Worm (Caenorhabditis elegans) whole organism, L4/young adult: ENCODE data around the gene hpo-28.
A peak's percentile ranks its signal among the peaks of the same experiment; 100 is the strongest.

ENCODE experiments used
- W03F9.2 ChIP-seq: fragments of 150-350 bp; optimal IDR thresholded peaks from 2 replicates; lab custom pipeline; 2014; ENCODE audit warnings: missing biosample characterization, missing genetic modification characterization
- dao-5 ChIP-seq: sonication (generic microtip); optimal IDR thresholded peaks from 2 replicates; lab custom pipeline; 2016; ENCODE audit warnings: missing genotype, missing genetic modification characterization, moderate library complexity, missing compliant biosample characterization
- him-1 ChIP-seq: sonication (generic microtip); optimal IDR thresholded peaks from 2 replicates; lab custom pipeline; 2016; ENCODE audit warnings: missing genotype, missing genetic modification reagents, missing genetic modification characterization, missing compliant biosample characterization

Gene hpo-28

DNA sequence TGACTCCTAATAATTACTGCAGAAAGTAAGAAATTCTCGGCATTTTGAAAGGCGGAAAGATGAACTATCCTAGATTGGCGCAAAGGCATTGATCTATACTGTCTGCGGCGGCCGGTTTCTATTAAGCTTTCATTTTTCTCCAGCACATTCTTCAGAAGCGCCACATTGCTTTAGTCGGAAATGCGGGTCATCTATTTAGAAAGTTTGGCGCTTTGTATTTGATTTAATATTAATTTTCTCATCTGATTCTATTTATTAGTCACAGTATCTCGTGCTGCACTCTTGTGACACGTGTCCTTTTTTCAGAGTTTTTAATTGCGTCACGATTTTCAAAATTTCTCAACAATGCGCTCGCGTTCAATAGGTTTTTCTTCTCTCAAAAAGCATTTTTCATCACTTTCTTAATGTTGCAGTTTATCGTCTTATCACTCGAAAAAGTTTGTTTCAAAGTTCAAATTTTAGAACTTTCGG is 5.9 kb upstream of the hpo-28 start:
- TF ChIP-seq him-1 (tag; lab: Kevin White, UChicago) (no peak), dao-5 (no peak), W03F9.2 (tag; lab: Kevin White, UChicago) (no peak)

DNA sequence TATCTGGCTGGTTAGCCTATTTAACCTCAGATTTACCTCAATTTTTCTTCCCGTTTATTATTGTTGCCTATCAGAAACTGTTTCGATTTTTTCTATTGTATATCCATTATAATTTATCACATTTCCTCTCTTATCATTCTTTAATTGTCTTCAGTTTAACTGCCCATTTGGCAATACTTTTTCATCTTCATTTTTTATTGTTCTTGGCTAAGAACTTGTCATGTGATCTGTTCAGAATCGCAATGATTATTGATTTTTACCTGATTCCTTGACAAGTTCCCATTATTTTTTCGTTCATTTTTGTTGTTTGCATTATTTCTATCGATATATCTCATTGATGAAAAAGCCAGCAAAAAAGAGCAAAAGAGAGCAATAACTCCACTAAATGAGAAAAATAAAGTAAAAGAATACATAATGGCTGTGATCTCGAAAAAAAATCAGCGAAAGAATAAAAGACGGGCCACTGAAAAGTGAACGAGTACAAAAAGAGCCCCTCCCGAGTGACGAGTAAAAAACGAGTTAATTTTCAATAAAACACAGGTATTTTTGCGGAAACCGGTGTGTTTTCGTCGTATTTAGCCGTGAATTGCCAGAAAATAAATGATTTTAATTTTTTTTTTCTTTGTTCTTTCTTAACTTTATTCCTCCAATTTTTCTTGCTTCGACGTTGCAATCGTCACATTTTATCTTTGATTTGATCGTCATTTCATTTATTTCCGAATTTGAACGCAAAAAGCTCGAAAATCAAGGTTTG is 5.3 kb upstream of the hpo-28 start, which contains the start of gene arf-1:
Gene arf-1, plus strand, starts transcription at position 657 of the 754 bp plus-strand sequence.
- no peak for TF ChIP-seq him-1 (tag; lab: Kevin White, UChicago)
- TF ChIP-seq dao-5 = no peak
- TF ChIP-seq W03F9.2 (tag; lab: Kevin White, UChicago) = no peak

DNA sequence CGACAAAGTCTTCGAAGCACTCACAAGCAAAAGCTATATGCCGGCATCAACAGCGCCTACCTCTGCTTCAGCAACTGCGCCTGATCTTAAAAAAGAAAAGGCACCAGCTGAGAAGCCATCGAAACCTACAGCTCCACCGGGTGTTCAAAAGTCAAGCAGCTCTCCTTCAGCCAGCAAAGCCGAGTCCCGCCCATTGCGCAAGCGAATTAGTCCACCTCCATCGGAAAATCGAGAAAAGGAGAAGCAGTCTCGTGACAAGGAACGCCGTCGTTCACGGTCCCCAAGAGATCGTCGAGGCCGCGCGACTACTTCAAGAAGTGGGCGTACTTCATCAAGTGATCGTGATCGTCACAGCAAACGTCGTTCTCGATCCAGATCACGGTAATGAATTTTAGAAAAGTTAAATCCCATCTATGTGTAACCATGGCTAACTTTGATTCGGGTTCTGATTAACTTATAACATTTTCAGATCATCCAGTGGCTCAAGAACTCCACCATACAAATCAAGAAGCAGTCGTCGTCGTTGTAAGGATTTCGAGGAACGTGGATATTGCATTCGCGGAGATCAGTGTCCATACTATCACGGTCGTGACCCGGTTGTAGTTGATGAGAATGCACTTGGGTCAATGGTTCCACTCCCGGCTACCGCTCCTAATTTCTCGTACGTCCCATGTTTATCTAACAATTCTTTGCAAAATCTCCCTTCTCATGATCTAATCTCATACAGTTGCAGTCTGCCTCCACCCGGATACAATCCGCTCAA is 2.9 kb upstream of the hpo-28 start:
- TF ChIP-seq dao-5 (no peak), W03F9.2 (tag; lab: Kevin White, UChicago) (no peak), him-1 (tag; lab: Kevin White, UChicago) (no peak)

DNA sequence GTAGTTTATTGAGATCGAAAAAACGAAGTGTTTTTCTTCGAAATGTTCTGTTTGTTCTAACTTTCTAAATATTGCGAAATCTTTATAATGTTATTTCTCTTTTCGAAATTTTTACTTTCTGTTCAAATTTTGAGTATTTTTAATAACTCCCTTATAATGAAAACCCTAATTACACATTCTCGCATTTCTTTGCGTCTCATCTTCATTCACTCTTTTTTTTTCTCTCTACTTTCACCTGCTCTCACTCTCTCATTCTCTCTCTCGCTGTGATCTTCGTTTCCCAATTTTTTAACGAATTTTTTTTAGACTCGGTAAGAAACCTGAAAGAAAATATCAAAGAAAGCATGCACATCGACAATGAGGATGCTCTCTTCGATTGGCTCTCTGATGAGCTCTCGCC is 2.1 kb upstream of the hpo-28 start, which contains the start of gene rbm-26:
Gene rbm-26, plus strand, starts transcription at position 301 of the 400 bp plus-strand sequence.
- TF ChIP-seq W03F9.2 (tag; lab: Kevin White, UChicago) (no peak), dao-5 (no peak), him-1 (tag; lab: Kevin White, UChicago) (no peak)

DNA sequence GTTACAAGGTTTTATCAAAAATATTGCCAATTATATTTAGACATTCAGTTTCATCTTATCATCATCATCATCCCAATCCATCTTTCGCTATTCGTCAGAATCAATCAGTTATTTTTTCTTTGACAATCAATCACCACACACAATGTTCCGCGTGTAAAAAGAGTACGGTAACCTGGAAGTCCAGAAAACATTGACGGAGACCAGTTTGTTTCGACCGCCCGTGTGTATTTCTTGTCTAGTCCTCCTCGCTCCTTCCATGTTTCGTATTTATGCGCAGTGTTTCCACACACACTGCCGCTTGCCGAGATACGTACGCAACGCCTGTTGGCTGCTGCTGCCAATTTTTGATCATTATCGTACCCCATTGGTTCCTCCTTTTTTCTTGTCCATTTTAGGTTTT is 1.6 kb upstream of the hpo-28 start:
- no peak for TF ChIP-seq him-1 (tag; lab: Kevin White, UChicago)
- TF ChIP-seq W03F9.2 (tag; lab: Kevin White, UChicago) = no peak
- TF ChIP-seq dao-5 = no peak

- no peak for TF ChIP-seq him-1 (tag; lab: Kevin White, UChicago)
- TF ChIP-seq dao-5 = no peak
Observed at ce11 chrIII:5710045-5710444, 921 bp upstream of the hpo-28 start, which contains the start of gene B0336.12. TSS of gene B0336.12 (minus strand) at chrIII:5710145.

DNA sequence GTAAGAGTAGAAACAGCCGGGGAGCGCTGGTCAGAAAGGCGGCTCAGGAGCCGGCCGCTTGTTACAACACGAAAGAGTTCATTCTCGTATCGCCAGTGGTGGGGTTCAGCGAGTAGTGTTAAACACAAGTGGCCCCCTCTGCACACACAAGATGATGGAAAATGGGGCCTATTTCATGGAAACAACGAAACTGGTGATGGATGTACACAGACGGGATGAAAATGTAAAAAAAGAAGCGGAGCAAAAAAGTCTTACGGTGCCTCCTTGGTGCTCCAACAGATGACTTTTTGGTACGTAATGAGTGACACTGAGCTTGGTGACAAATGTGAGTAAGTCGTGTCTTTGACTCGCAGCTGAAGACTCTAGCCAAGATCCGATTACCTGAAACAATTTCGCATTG is 1.1 kb downstream of the hpo-28 start:
- TF ChIP-seq W03F9.2 (tag; lab: Kevin White, UChicago) (no peak), dao-5 (no peak), him-1 (tag; lab: Kevin White, UChicago) (no peak)

- TF ChIP-seq dao-5 (no peak), W03F9.2 (tag; lab: Kevin White, UChicago) (no peak), him-1 (tag; lab: Kevin White, UChicago) (no peak)
Observed at ce11 chrIII:5707546-5707945, 1.6 kb downstream of the hpo-28 start.

DNA sequence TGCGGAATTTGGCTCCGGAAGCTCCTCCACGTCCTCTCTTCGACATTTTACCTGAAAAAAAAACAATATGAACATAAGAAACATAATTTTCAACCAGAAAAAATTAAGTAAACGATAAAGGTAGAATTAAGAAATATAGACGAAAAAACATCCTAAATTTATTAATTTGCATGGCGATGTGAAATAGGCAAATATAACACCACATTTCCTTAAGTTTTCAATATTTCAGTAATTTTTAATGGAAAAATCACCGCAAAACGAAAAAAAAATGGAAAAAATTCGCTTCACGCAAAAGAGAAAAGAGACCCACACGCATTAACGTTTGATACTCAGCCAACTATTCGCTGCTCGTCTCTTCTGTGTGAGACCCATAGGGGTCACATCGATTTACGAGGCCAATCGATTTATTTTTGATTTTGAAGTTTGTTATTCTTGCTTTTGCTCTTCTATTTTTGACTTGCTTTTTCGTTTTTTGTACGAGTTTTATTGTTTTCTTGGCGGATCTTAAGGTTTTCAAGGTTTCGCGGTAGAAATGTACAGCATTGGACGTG is 3.0 kb downstream of the hpo-28 start, which contains the start of gene rpl-23:
Gene rpl-23, minus strand, starts transcription at position 51 of the 551 bp plus-strand sequence.
- TF ChIP-seq dao-5 (no peak), W03F9.2 (tag; lab: Kevin White, UChicago) (peak; percentile 94), him-1 (tag; lab: Kevin White, UChicago) (peak; percentile 52)

ce11 chrIII:5705228-5705888 is 3.8 kb downstream of the hpo-28 start, which contains the start of gene swp-1:
TSS of gene swp-1 (minus strand) at chrIII:5705525.
- TF ChIP-seq dao-5 = no peak
- TF ChIP-seq him-1 (tag; lab: Kevin White, UChicago) = no peak
- TF ChIP-seq W03F9.2 (tag; lab: Kevin White, UChicago) = no peak

DNA sequence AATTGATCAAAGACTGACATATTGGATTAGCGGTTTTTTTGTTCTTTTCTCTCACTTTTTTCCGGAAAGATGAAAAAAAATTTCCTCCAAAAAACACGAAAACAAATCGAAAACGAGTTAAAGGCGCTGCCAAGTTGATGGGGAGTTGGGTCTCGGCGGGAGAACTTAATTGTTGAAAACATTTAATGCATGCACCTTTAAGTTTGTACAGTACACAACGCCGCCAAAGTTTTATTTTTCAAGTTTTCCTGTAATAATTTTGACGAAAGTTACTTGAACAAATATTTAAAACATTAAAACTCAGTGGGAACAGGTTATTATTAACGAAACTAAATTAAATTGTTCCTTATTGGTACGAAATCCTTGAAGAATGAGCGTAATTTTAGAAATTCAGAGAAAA is 7.6 kb downstream of the hpo-28 start:
- TF ChIP-seq dao-5 (no peak), W03F9.2 (tag; lab: Kevin White, UChicago) (no peak), him-1 (tag; lab: Kevin White, UChicago) (no peak)

ce11 chrIII:5697963-5698730 is 11.0 kb downstream of the hpo-28 start, which contains the start of the genes lgg-3 and rgs-5:
TSS of gene lgg-3 (minus strand) at chrIII:5698013.
TSS of gene rgs-5 (plus strand) at chrIII:5698555.
- no peak for TF ChIP-seq dao-5
- peak; percentile 73 for TF ChIP-seq W03F9.2 (tag; lab: Kevin White, UChicago)
- no peak for TF ChIP-seq him-1 (tag; lab: Kevin White, UChicago)
